Fruit fly (Drosophila melanogaster) whole organism, embryonic: ENCODE data around the gene Coq7.
A peak's percentile ranks its signal among the peaks of the same experiment; 100 is the strongest.

Source experiments
- Abd-B ChIP-seq: fragments of 200-800 bp; sonication (Bioruptor generic); optimal IDR thresholded peaks from 2 replicates; lab custom pipeline; 2018; ENCODE audit warnings: missing biosample characterization, mild to moderate bottlenecking, missing genetic modification characterization, moderate library complexity
- Bgb ChIP-seq: fragments of 200-800 bp; sonication (Bioruptor generic); IDR thresholded peaks from 2 replicates; pipeline ENCODE4 v1.3.6; 2022; ENCODE audit warnings: missing biosample characterization, missing genetic modification characterization; ENCODE audit not compliant: partially characterized antibody
- CG10209 ChIP-seq: fragments of 200-800 bp; sonication (Bioruptor generic); optimal IDR thresholded peaks from 3 replicates; lab custom pipeline; 2017; ENCODE audit warnings: missing biosample characterization, mild to moderate bottlenecking, missing genetic modification characterization, missing genetic modification reagents
- CG10366 ChIP-seq: fragments of 200-800 bp; sonication (Bioruptor generic); IDR thresholded peaks from 2 replicates; pipeline ENCODE4 v1.3.6; 2022; ENCODE audit warnings: missing biosample characterization, missing genetic modification characterization
- CG11247 ChIP-seq: fragments of 200-800 bp; sonication (Bioruptor generic); IDR thresholded peaks from 2 replicates; pipeline ENCODE4 v1.3.6; 2022; ENCODE audit warnings: missing biosample characterization, missing genetic modification characterization
- CG13424 ChIP-seq: fragments of 200-800 bp; sonication (Bioruptor generic); optimal IDR thresholded peaks from 2 replicates; lab custom pipeline; 2019; ENCODE audit warnings: missing biosample characterization, mild to moderate bottlenecking, missing genetic modification characterization, moderate library complexity
- CG14667 ChIP-seq: fragments of 200-800 bp; sonication (Bioruptor generic); IDR thresholded peaks from 2 replicates; pipeline ENCODE4 v1.3.6; 2022; ENCODE audit warnings: missing biosample characterization, missing genetic modification characterization
- CG17328 ChIP-seq: fragments of 200-800 bp; sonication (Bioruptor generic); IDR thresholded peaks from 2 replicates; pipeline ENCODE4 v1.3.6; 2022; ENCODE audit warnings: missing biosample characterization, missing genetic modification characterization
- CG17568 ChIP-seq: fragments of 200-800 bp; sonication (Bioruptor generic); optimal IDR thresholded peaks from 2 replicates; lab custom pipeline; 2018; ENCODE audit warnings: missing biosample characterization, mild to moderate bottlenecking, missing genetic modification characterization, moderate library complexity
- CG18011 ChIP-seq: fragments of 200-800 bp; sonication (Bioruptor generic); optimal IDR thresholded peaks from 2 replicates; lab custom pipeline; 2017; ENCODE audit warnings: missing biosample characterization, missing genetic modification characterization, mild to moderate bottlenecking, moderate library complexity, missing genotype
- CG18599 ChIP-seq: fragments of 200-800 bp; sonication (Bioruptor generic); optimal IDR thresholded peaks from 3 replicates; lab custom pipeline; 2017; ENCODE audit warnings: missing biosample characterization, missing genetic modification characterization, mild to moderate bottlenecking, moderate library complexity, missing genetic modification reagents
- CG3726 ChIP-seq: fragments of 200-800 bp; sonication (Bioruptor generic); IDR thresholded peaks from 3 replicates; pipeline ENCODE4, ENCODE4 v1.3.6; 2022; ENCODE audit warnings: missing biosample characterization, missing genetic modification characterization
- CG4282 ChIP-seq: fragments of 200-800 bp; sonication (Bioruptor generic); optimal IDR thresholded peaks from 2 replicates; lab custom pipeline; 2016; ENCODE audit warnings: missing biosample characterization, missing genetic modification characterization
- CG7372 ChIP-seq: fragments of 200-800 bp; sonication (Bioruptor generic); IDR thresholded peaks from 2 replicates; pipeline ENCODE4 v1.3.6; 2022; ENCODE audit warnings: missing biosample characterization, missing genetic modification characterization
- CG8281 ChIP-seq: fragments of 200-800 bp; sonication (Bioruptor generic); optimal IDR thresholded peaks from 2 replicates; lab custom pipeline; 2018; ENCODE audit warnings: missing biosample characterization, mild to moderate bottlenecking, missing genetic modification characterization, moderate library complexity
- CTCF ChIP-seq: fragments of 200-800 bp; sonication (Bioruptor generic); optimal IDR thresholded peaks from 2 replicates; lab custom pipeline; 2017; ENCODE audit warnings: missing biosample characterization, mild to moderate bottlenecking, missing genetic modification characterization, moderate library complexity
- Camta ChIP-seq: fragments of 200-800 bp; sonication (Bioruptor generic); optimal IDR thresholded peaks from 2 replicates; lab custom pipeline; 2016; ENCODE audit warnings: missing biosample characterization, missing genetic modification characterization
- CrebB ChIP-seq: fragments of 200-800 bp; sonication (Bioruptor generic); optimal IDR thresholded peaks from 3 replicates; lab custom pipeline; 2018; ENCODE audit warnings: missing biosample characterization, mild to moderate bottlenecking, missing genetic modification characterization
- Dip2 ChIP-seq: fragments of 200-800 bp; sonication (Bioruptor generic); IDR thresholded peaks from 2 replicates; pipeline ENCODE4 v1.3.6; 2022; ENCODE audit warnings: missing biosample characterization, missing genetic modification characterization
- Fer2 ChIP-seq: fragments of 200-800 bp; sonication (Bioruptor generic); optimal IDR thresholded peaks from 2 replicates; lab custom pipeline; 2018; ENCODE audit warnings: missing biosample characterization, mild to moderate bottlenecking, missing genetic modification characterization, moderate library complexity
- Hey ChIP-seq: fragments of 200-800 bp; sonication (Bioruptor generic); optimal IDR thresholded peaks from 3 replicates; lab custom pipeline; 2018; ENCODE audit warnings: missing biosample characterization, mild to moderate bottlenecking, missing genetic modification characterization
- Lhr ChIP-seq: fragments of 200-800 bp; sonication (Bioruptor generic); optimal IDR thresholded peaks from 3 replicates; lab custom pipeline; 2017; ENCODE audit warnings: mild to moderate bottlenecking, missing biosample characterization, missing genetic modification reagents, missing genetic modification characterization
- NFAT ChIP-seq: fragments of 200-800 bp; sonication (Bioruptor generic); IDR thresholded peaks from 2 replicates; pipeline ENCODE4 v1.3.6; 2022; ENCODE audit warnings: missing biosample characterization, missing genetic modification characterization
- Side ChIP-seq: fragments of 200-800 bp; sonication (Bioruptor generic); optimal IDR thresholded peaks from 2 replicates; lab custom pipeline; 2016; ENCODE audit warnings: missing biosample characterization, missing genetic modification characterization
- Sin3A ChIP-seq: fragments of >200 bp; optimal IDR thresholded peaks from 2 replicates; lab custom pipeline; 2018
- TFAM ChIP-seq: fragments of 200-800 bp; sonication (Bioruptor generic); optimal IDR thresholded peaks from 2 replicates; lab custom pipeline; 2017; ENCODE audit warnings: missing biosample characterization, missing genetic modification characterization, inconsistent platforms
- ac ChIP-seq: fragments of 200-800 bp; sonication (Bioruptor generic); optimal IDR thresholded peaks from 3 replicates; lab custom pipeline; 2017; ENCODE audit warnings: missing biosample characterization, mild to moderate bottlenecking, missing genetic modification characterization
- ash1 ChIP-seq: fragments of 200-800 bp; sonication (Bioruptor generic); optimal IDR thresholded peaks from 2 replicates; lab custom pipeline; 2018; ENCODE audit warnings: missing biosample characterization, mild to moderate bottlenecking, missing genetic modification characterization
- chn ChIP-seq: fragments of 200-800 bp; sonication (Bioruptor generic); optimal IDR thresholded peaks from 2 replicates; lab custom pipeline; 2016; ENCODE audit warnings: missing biosample characterization, missing genetic modification characterization
- da ChIP-seq: fragments of 200-800 bp; sonication (Bioruptor generic); optimal IDR thresholded peaks from 2 replicates; lab custom pipeline; 2016; ENCODE audit warnings: missing biosample characterization, missing genetic modification characterization
- dmrt11E ChIP-seq: fragments of 200-800 bp; sonication (Bioruptor generic); optimal IDR thresholded peaks from 3 replicates; lab custom pipeline; 2018; ENCODE audit warnings: missing biosample characterization, mild to moderate bottlenecking, missing genetic modification characterization, moderate library complexity
- eve ChIP-seq, 2 experiments: fragments of >200 bp; optimal IDR thresholded peaks; 2 replicates each; lab custom pipeline; 2017; ENCODE audit warnings: missing biosample characterization in 2 of 2, missing genetic modification characterization in 2 of 2
- fu2 ChIP-seq: fragments of 200-800 bp; sonication (Bioruptor generic); optimal IDR thresholded peaks from 2 replicates; lab custom pipeline; 2016; ENCODE audit warnings: missing biosample characterization, missing genetic modification characterization
- gt ChIP-seq: fragments of 200-800 bp; sonication (Bioruptor generic); IDR thresholded peaks from 2 replicates; pipeline ENCODE4 v1.3.6; 2022; ENCODE audit warnings: missing biosample characterization, missing genetic modification characterization
- hb ChIP-seq: fragments of 200-800 bp; sonication (Bioruptor generic); IDR thresholded peaks from 3 replicates; pipeline ENCODE4 v1.3.6; 2022; ENCODE audit warnings: missing biosample characterization, missing genetic modification characterization; ENCODE audit not compliant: partially characterized antibody
- kay ChIP-seq: fragments of 200-800 bp; sonication (Bioruptor generic); optimal IDR thresholded peaks from 2 replicates; lab custom pipeline; 2016; ENCODE audit warnings: missing biosample characterization, missing genetic modification characterization
- kni ChIP-seq: fragments of 200-800 bp; sonication (Bioruptor generic); optimal IDR thresholded peaks from 3 replicates; lab custom pipeline; 2017; ENCODE audit warnings: mild to moderate bottlenecking, missing biosample characterization, missing genetic modification reagents, missing genetic modification characterization
- nerfin-1 ChIP-seq: fragments of 200-800 bp; sonication (Bioruptor generic); optimal IDR thresholded peaks from 3 replicates; lab custom pipeline; 2019; ENCODE audit warnings: missing biosample characterization, mild to moderate bottlenecking, missing genetic modification characterization, moderate library complexity
- nmo ChIP-seq: fragments of 200-800 bp; sonication (Bioruptor generic); optimal IDR thresholded peaks from 2 replicates; lab custom pipeline; 2018; ENCODE audit warnings: missing biosample characterization, mild to moderate bottlenecking, missing genetic modification characterization, moderate library complexity
- ro ChIP-seq: fragments of 200-800 bp; sonication (Bioruptor generic); IDR thresholded peaks from 2 replicates; pipeline ENCODE4 v1.3.6; 2022; ENCODE audit warnings: missing biosample characterization, missing genetic modification characterization
- salm ChIP-seq: fragments of 200-800 bp; sonication (Bioruptor generic); optimal IDR thresholded peaks from 2 replicates; lab custom pipeline; 2018; ENCODE audit warnings: missing biosample characterization, mild to moderate bottlenecking, missing genetic modification characterization
- schlank ChIP-seq: fragments of 200-800 bp; sonication (Bioruptor generic); optimal IDR thresholded peaks from 2 replicates; lab custom pipeline; 2018; ENCODE audit warnings: missing biosample characterization, mild to moderate bottlenecking, missing genetic modification characterization
- sisA ChIP-seq: fragments of 200-800 bp; sonication (Bioruptor generic); IDR thresholded peaks from 2 replicates; pipeline ENCODE4 v1.3.6; 2022; ENCODE audit warnings: missing biosample characterization, missing genetic modification characterization
- sna ChIP-seq: fragments of 200-800 bp; sonication (Bioruptor generic); IDR thresholded peaks from 2 replicates; pipeline ENCODE4 v1.3.6; 2022; ENCODE audit warnings: missing biosample characterization, missing genetic modification characterization; ENCODE audit not compliant: partially characterized antibody
- sob ChIP-seq: fragments of 200-800 bp; sonication (Bioruptor generic); IDR thresholded peaks from 2 replicates; pipeline ENCODE4 v1.3.6; 2022; ENCODE audit warnings: missing biosample characterization, missing genetic modification characterization
- ssp ChIP-seq: fragments of 200-800 bp; sonication (Bioruptor generic); IDR thresholded peaks from 2 replicates; pipeline ENCODE4 v1.3.6; 2022; ENCODE audit warnings: missing biosample characterization, missing genetic modification characterization
- tgo ChIP-seq: fragments of 200-800 bp; sonication (Bioruptor generic); IDR thresholded peaks from 3 replicates; pipeline ENCODE4 v1.3.6; 2022; ENCODE audit warnings: missing biosample characterization, missing genetic modification characterization
- tin ChIP-seq: fragments of 200-800 bp; sonication (Bioruptor generic); optimal IDR thresholded peaks from 3 replicates; lab custom pipeline; 2016; ENCODE audit warnings: missing biosample characterization, missing genetic modification characterization
- tna ChIP-seq: fragments of 200-800 bp; sonication (Bioruptor generic); IDR thresholded peaks from 2 replicates; pipeline ENCODE4 v1.3.6; 2022; ENCODE audit warnings: missing biosample characterization, missing genetic modification characterization; ENCODE audit not compliant: partially characterized antibody
- tup ChIP-seq: fragments of 200-800 bp; sonication (Bioruptor generic); optimal IDR thresholded peaks from 2 replicates; lab custom pipeline; 2016; ENCODE audit warnings: missing biosample characterization, mild to moderate bottlenecking, missing genetic modification characterization, moderate library complexity
- usp ChIP-seq: fragments of >200 bp; optimal IDR thresholded peaks from 2 replicates; lab custom pipeline; 2017; ENCODE audit warnings: missing biosample characterization, missing genetic modification characterization
- vfl ChIP-seq: fragments of 200-800 bp; sonication (Bioruptor generic); optimal IDR thresholded peaks from 2 replicates; lab custom pipeline; 2016; ENCODE audit warnings: missing biosample characterization, missing genetic modification characterization
- z ChIP-seq: fragments of 200-800 bp; sonication (Bioruptor generic); IDR thresholded peaks from 3 replicates; pipeline ENCODE4 v1.3.6; 2022; ENCODE audit warnings: missing biosample characterization, missing genetic modification characterization

Coq7 gene

DNA sequence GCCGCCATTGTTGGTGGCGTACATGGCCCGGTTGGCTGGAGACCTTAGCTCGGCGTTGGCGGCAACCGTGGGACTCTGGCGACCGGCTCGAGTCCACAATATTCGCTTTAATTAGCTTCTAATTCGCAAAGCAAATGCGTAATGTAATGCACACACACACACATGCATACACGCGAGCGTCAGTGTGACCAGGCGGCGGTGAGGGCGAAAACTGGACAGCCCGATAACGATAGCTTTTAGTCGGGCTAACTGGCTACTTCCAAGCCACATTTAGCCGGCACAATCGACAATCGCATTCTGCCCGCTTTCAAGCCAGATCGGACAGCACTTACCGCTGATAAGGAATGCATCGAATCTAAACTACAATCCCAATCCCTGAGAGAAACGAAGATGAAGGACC, 49.7 kb downstream of the Coq7 start, which contains the start of the genes Nf-YC and xit (continued):
- no peak for TF ChIP-seq TFAM (GFP tag; lab: Kevin White, UChicago)
- TF ChIP-seq NFAT (GFP tag; lab: Robert Waterston, UW), result no peak
- 0 out of 2 replicates have a peak, but pooled peaks have one; percentile 23 for TF ChIP-seq sob
- TF ChIP-seq vfl (GFP tag; lab: Kevin White, UChicago), result no peak
- TF ChIP-seq chn (GFP tag; lab: Kevin White, UChicago), result no peak
- TF ChIP-seq Bgb (GFP tag; lab: Robert Waterston, UW), result peak; percentile 67
- no peak for TF ChIP-seq Hey (tag; lab: Kevin White, UChicago)
- no peak for TF ChIP-seq gt
- TF ChIP-seq CG11247 (GFP tag; lab: Robert Waterston, UW), result no peak
- peak; percentile 10 for TF ChIP-seq tin (GFP tag; lab: Kevin White, UChicago)
- peak; percentile 30 for TF ChIP-seq nerfin-1
- TF ChIP-seq CG18011 (GFP tag; lab: Kevin White, UChicago), result no peak
- TF ChIP-seq z (GFP tag; lab: Robert Waterston, UW), result no peak
- no peak for TF ChIP-seq kay
- TF ChIP-seq CG10366 (GFP tag; lab: Robert Waterston, UW), result no peak
- TF ChIP-seq CTCF, result no peak
- no peak for TF ChIP-seq CG7372
- TF ChIP-seq usp (GFP tag; lab: Kevin White, UChicago), result no peak
- TF ChIP-seq kni, result no peak
- no peak for TF ChIP-seq CG17328 (GFP tag; lab: Robert Waterston, UW)
- TF ChIP-seq ash1 (GFP tag; lab: Kevin White, UChicago), result no peak
- no peak for TF ChIP-seq CG3726 (GFP tag; lab: Robert Waterston, UW)
- TF ChIP-seq sna (GFP tag; lab: Robert Waterston, UW), result peak; percentile 36; the same call in 1 of the 2 replicates
- TF ChIP-seq ro, result no peak
- TF ChIP-seq dmrt11E, result no peak
- no peak for TF ChIP-seq Abd-B (GFP tag; lab: Kevin White, UChicago)
- TF ChIP-seq schlank, result no peak
- no peak for TF ChIP-seq Dip2 (GFP tag; lab: Robert Waterston, UW)
- TF ChIP-seq tup (GFP tag; lab: Kevin White, UChicago), result no peak
- TF ChIP-seq salm, result no peak
- no peak for TF ChIP-seq CG18599 (GFP tag; lab: Kevin White, UChicago)
- TF ChIP-seq Side (GFP tag; lab: Kevin White, UChicago), result no peak
- no peak for TF ChIP-seq CG17568 (GFP tag; lab: Kevin White, UChicago)
- TF ChIP-seq Sin3A (lab: Kevin White, UChicago), result peak; percentile 53
- no peak for TF ChIP-seq CG10209
- no peak for TF ChIP-seq Lhr
- TF ChIP-seq CrebB (tag; lab: Kevin White, UChicago), result peak; percentile 36
- TF ChIP-seq CG13424 (tag; lab: Kevin White, UChicago), result peak; percentile 13
- TF ChIP-seq ac (GFP tag; lab: Kevin White, UChicago), result no peak
- no peak for TF ChIP-seq da
- no peak for TF ChIP-seq hb (GFP tag; lab: Robert Waterston, UW)
- no peak for TF ChIP-seq CG14667
- peak; percentile 54; the same call in 1 of the 2 replicates for TF ChIP-seq tna
- TF ChIP-seq Camta (GFP tag; lab: Kevin White, UChicago), result no peak
- no peak for TF ChIP-seq CG4282
- TF ChIP-seq ssp (GFP tag; lab: Robert Waterston, UW), result peak; percentile 91
- TF ChIP-seq eve (GFP tag; optimal IDR thresholded peaks at IDR 0.05; lab: Kevin White, UChicago), result no peak
- no peak for TF ChIP-seq CG8281 (tag; lab: Kevin White, UChicago)
- TF ChIP-seq Fer2 (tag; lab: Kevin White, UChicago), result no peak
- TF ChIP-seq sisA, result no peak
- TF ChIP-seq nmo (GFP tag; lab: Kevin White, UChicago), result peak; percentile 52
- no peak for TF ChIP-seq tgo (GFP tag; lab: Robert Waterston, UW)
- no peak for TF ChIP-seq fu2 (GFP tag; lab: Kevin White, UChicago)
